Fruit fly (Drosophila melanogaster): Measurements from ENCODE around the gene CG13737.
A peak's percentile ranks its signal among the peaks of the same experiment; 100 is the strongest.

The CG13737 gene

DNA sequence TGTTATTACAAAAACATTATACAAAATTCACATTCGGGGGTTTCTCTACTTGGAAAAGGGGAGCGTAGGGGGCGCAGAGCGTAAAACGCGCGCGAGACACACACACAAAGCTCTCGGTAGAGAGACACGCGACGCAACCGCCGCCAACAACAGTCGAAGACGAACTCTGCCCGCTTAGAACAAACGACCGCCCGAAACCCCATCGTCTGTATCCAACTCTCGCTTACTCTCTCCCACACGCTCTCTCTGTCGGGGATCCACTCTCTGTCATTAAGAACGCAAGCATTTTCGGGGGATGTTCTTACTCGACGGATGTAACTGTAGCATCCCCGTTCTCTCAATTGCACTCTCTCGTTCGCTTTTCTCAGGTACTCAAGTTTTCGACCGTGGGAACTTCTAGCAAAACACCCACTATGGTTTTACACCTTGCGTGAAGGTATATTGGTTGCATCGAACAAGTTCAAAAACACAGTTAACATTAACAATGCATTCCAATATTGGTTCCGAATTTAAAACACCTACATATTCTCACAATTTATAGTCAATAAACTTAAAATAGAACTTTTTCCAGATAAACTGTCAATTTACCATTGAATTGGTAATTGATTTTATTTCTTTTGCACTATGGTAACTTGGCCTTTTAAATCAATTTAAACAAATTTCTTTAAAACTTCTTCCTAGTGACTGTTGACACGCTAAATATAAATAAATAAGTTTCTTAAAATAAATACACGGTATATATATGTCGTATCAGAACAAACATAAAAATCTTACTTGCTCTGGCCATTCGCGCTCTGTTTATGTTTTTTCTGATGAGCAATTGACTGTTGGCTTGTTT, 41.2 kb downstream of the CG13737 start (continued):
- peak; percentile 40; the same call in 1 of the 3 replicates for TF ChIP-seq HLH4C (GFP tag; IDR thresholded peaks at IDR 0.05; ENCODE audit: partially characterized antibody)
- TF ChIP-seq CG10267 (tag; optimal IDR thresholded peaks at IDR 0.05), result peak; percentile 91
- TF ChIP-seq CG8290 (GFP tag; optimal IDR thresholded peaks at IDR 0.05), result peak; percentile 76
- TF ChIP-seq CG8290 (tag; optimal IDR thresholded peaks at IDR 0.05), result peak; percentile 33 to 78
- no peak for TF ChIP-seq MESR4 (GFP tag; optimal IDR thresholded peaks at IDR 0.05)
- peak; percentile 74 for TF ChIP-seq CG4404 (GFP tag; IDR thresholded peaks at IDR 0.05)
- peak; percentile 81 for TF ChIP-seq Atf3 (GFP tag; optimal IDR thresholded peaks at IDR 0.05)
- peak; percentile 64 for TF ChIP-seq ac (GFP tag; optimal IDR thresholded peaks at IDR 0.05)
- TF ChIP-seq otp (GFP tag; IDR thresholded peaks at IDR 0.05), result peak; percentile 48; the same call in 1 of the 3 replicates
- TF ChIP-seq CG32532 (GFP tag; IDR thresholded peaks at IDR 0.05), result peak; percentile 86
- TF ChIP-seq Sry-δ (GFP tag; optimal IDR thresholded peaks at IDR 0.05), result peak; percentile 39
- TF ChIP-seq CrebB (tag; optimal IDR thresholded peaks at IDR 0.05), result peak; percentile 74
- peak; percentile 80 for TF ChIP-seq CG3847 (GFP tag; IDR thresholded peaks at IDR 0.05)
- peak; percentile 89 for TF ChIP-seq sug (tag; optimal IDR thresholded peaks at IDR 0.05)
- TF ChIP-seq gro (GFP tag; optimal IDR thresholded peaks at IDR 0.05), result peak; percentile 91
- TF ChIP-seq CG11093 (GFP tag; IDR thresholded peaks at IDR 0.05), result peak; percentile 55; the same call in 1 of the 3 replicates
- TF ChIP-seq NFAT (GFP tag; IDR thresholded peaks at IDR 0.05), result peak; percentile 73; the same call in 1 of the 2 replicates
- TF ChIP-seq stc (GFP tag; IDR thresholded peaks at IDR 0.05), result peak; percentile 55; the same call in 1 of the 2 replicates
- no peak for TF ChIP-seq vnd (GFP tag; IDR thresholded peaks at IDR 0.05; ENCODE audit: partially characterized antibody)
- TF ChIP-seq maf-S (GFP tag; optimal IDR thresholded peaks at IDR 0.05), result peak; percentile 85
- TF ChIP-seq HHEX (GFP tag; optimal IDR thresholded peaks at IDR 0.05), result peak; percentile 86
- no peak for TF ChIP-seq br (optimal IDR thresholded peaks at IDR 0.05)
- peak; percentile 87 for TF ChIP-seq CG9932 (GFP tag; IDR thresholded peaks at IDR 0.05)
- TF ChIP-seq Bdp1 (GFP tag; optimal IDR thresholded peaks at IDR 0.05), result peak; percentile 74
- TF ChIP-seq C15 (GFP tag; IDR thresholded peaks at IDR 0.05), result peak; percentile 67; the same call in 1 of the 3 replicates
- TF ChIP-seq CG18599 (GFP tag; optimal IDR thresholded peaks at IDR 0.05), result peak; percentile 93
- TF ChIP-seq pan (optimal IDR thresholded peaks at IDR 0.05), result peak in 1 of 2 experiments; percentile 52
- peak in 1 of 2 experiments; percentile 68 for TF ChIP-seq pan (GFP tag; optimal IDR thresholded peaks at IDR 0.05 in 1 of 2, IDR thresholded peaks at IDR 0.05 in 1 of 2)
- TF ChIP-seq wor (GFP tag; IDR thresholded peaks at IDR 0.05), result peak; percentile 77
- peak; percentile 100 for TF ChIP-seq D19B (GFP tag; optimal IDR thresholded peaks at IDR 0.05)
- TF ChIP-seq CG2678 (tag; optimal IDR thresholded peaks at IDR 0.05), result peak; percentile 97
- TF ChIP-seq Aef1 (GFP tag; IDR thresholded peaks at IDR 0.05), result peak; percentile 78
- TF ChIP-seq nau (GFP tag; optimal IDR thresholded peaks at IDR 0.05), result peak; percentile 91
- TF ChIP-seq ERR (GFP tag; optimal IDR thresholded peaks at IDR 0.05), result peak; percentile 50
- peak; percentile 46 for TF ChIP-seq kah (GFP tag; optimal IDR thresholded peaks at IDR 0.05)
- TF ChIP-seq CG16813 (GFP tag; IDR thresholded peaks at IDR 0.05; ENCODE audit: partially characterized antibody), result no peak
- TF ChIP-seq CG4328 (GFP tag; optimal IDR thresholded peaks at IDR 0.05), result peak; percentile 86
- peak; percentile 90 for TF ChIP-seq bab2 (GFP tag; optimal IDR thresholded peaks at IDR 0.05)
- 0 out of 3 replicates have a peak, but pooled peaks have one; percentile 20 for TF ChIP-seq Opbp (GFP tag; IDR thresholded peaks at IDR 0.05; ENCODE audit: partially characterized antibody)
- TF ChIP-seq CG10462 (GFP tag; optimal IDR thresholded peaks at IDR 0.05), result peak; percentile 83
- peak; percentile 49; the same call in 2 of the 3 replicates for TF ChIP-seq CG2889 (GFP tag; IDR thresholded peaks at IDR 0.05)
- peak; percentile 90 for TF ChIP-seq gcm (GFP tag; optimal IDR thresholded peaks at IDR 0.05)
- peak; percentile 81 for TF ChIP-seq Gug (GFP tag; IDR thresholded peaks at IDR 0.05)
- TF ChIP-seq CG3407 (GFP tag; optimal IDR thresholded peaks at IDR 0.05), result peak; percentile 81
- no peak for TF ChIP-seq lov (optimal IDR thresholded peaks at IDR 0.05)
- no peak for TF ChIP-seq lov (GFP tag; IDR thresholded peaks at IDR 0.05)
- TF ChIP-seq Xbp1 (GFP tag; optimal IDR thresholded peaks at IDR 0.05), result peak; percentile 91
- TF ChIP-seq CG2120 (GFP tag; optimal IDR thresholded peaks at IDR 0.05), result peak; percentile 95
- TF ChIP-seq lbe (GFP tag; optimal IDR thresholded peaks at IDR 0.05), result no peak
